Fruit fly (Drosophila melanogaster): ENCODE data around the gene eag.

Gene eag

dm6 chrX:14952097-14952844 lies 3.0 kb upstream of the eag start (continued):
- TF ChIP-seq D19A (tag; optimal IDR thresholded peaks at IDR 0.05): peak; percentile 30
- TF ChIP-seq CoRest (tag; optimal IDR thresholded peaks at IDR 0.05): peak; percentile 49
- no peak for TF ChIP-seq sna (GFP tag; IDR thresholded peaks at IDR 0.05; ENCODE audit: partially characterized antibody)
- TF ChIP-seq wor (GFP tag; IDR thresholded peaks at IDR 0.05): no peak
- peak; percentile 9 for TF ChIP-seq CG11398 (GFP tag; optimal IDR thresholded peaks at IDR 0.05)
- TF ChIP-seq CG3726 (GFP tag; IDR thresholded peaks at IDR 0.05): peak; percentile 23; the same call in 1 of the 3 replicates
- TF ChIP-seq HmgZ (tag; optimal IDR thresholded peaks at IDR 0.05): no peak
- TF ChIP-seq HLH3B (GFP tag; IDR thresholded peaks at IDR 0.05): 0 out of 2 replicates have a peak, but pooled peaks have one; percentile 29
- peak; percentile 27 for TF ChIP-seq PHDP (tag; optimal IDR thresholded peaks at IDR 0.05)
- no peak for TF ChIP-seq ro (GFP tag; IDR thresholded peaks at IDR 0.05)
- TF ChIP-seq ap (GFP tag; IDR thresholded peaks at IDR 0.05): peak; percentile 24; the same call in 1 of the 2 replicates
- TF ChIP-seq dimm (GFP tag; IDR thresholded peaks at IDR 0.05): no peak
- peak; percentile 33 for TF ChIP-seq sqz (GFP tag; optimal IDR thresholded peaks at IDR 0.05)
- no peak for TF ChIP-seq Lim3 (GFP tag; IDR thresholded peaks at IDR 0.05)
- TF ChIP-seq cato (GFP tag; optimal IDR thresholded peaks at IDR 0.05; ENCODE audit: borderline replicate concordance): peak; percentile 18
- TF ChIP-seq sens (GFP tag): peak; percentile 90
- no peak for TF ChIP-seq slou (GFP tag; optimal IDR thresholded peaks at IDR 0.05)
- no peak for TF ChIP-seq Nf-YC (tag; optimal IDR thresholded peaks at IDR 0.05)
- peak; percentile 14 for TF ChIP-seq CG15269 (tag; optimal IDR thresholded peaks at IDR 0.05)
- no peak; the same call in 1 of the 2 replicates for TF ChIP-seq peb (GFP tag; IDR thresholded peaks at IDR 0.05)
- TF ChIP-seq klu (GFP tag; IDR thresholded peaks at IDR 0.05): 0 out of 2 replicates have a peak, but pooled peaks have one; percentile 7
- TF ChIP-seq CG8290 (GFP tag; optimal IDR thresholded peaks at IDR 0.05): no peak
- peak in 1 of 2 experiments; percentile 41 for TF ChIP-seq CG8290 (tag; optimal IDR thresholded peaks at IDR 0.05)
- TF ChIP-seq CG2712 (tag; optimal IDR thresholded peaks at IDR 0.05): peak; percentile 64
- TF ChIP-seq HLH54F (GFP tag; optimal IDR thresholded peaks at IDR 0.05): no peak
- TF ChIP-seq lbe (GFP tag; optimal IDR thresholded peaks at IDR 0.05): peak; percentile 32
- TF ChIP-seq prd (optimal IDR thresholded peaks at IDR 0.05): no peak
- TF ChIP-seq prd (GFP tag; IDR thresholded peaks at IDR 0.05): peak; percentile 60
- peak; percentile 27 for TF ChIP-seq jumu (GFP tag; optimal IDR thresholded peaks at IDR 0.05)
- TF ChIP-seq rib (GFP tag; IDR thresholded peaks at IDR 0.05): no peak
- TF ChIP-seq B-H2 (GFP tag; optimal IDR thresholded peaks at IDR 0.05): no peak
- TF ChIP-seq oc (tag; optimal IDR thresholded peaks at IDR 0.05): peak; percentile 73
- peak; percentile 10 for TF ChIP-seq CG5245 (GFP tag; optimal IDR thresholded peaks at IDR 0.05)
- TF ChIP-seq CG7963 (GFP tag; IDR thresholded peaks at IDR 0.05; ENCODE audit: partially characterized antibody): no peak
- no peak for TF ChIP-seq caup (GFP tag; optimal IDR thresholded peaks at IDR 0.05; ENCODE audit: severe bottlenecking)
- TF ChIP-seq CG14050 (GFP tag; IDR thresholded peaks at IDR 0.05): no peak
- TF ChIP-seq NC2α (GFP tag; optimal IDR thresholded peaks at IDR 0.05): no peak
- TF ChIP-seq CG15514 (GFP tag; optimal IDR thresholded peaks at IDR 0.05): no peak
- TF ChIP-seq Adf1 (GFP tag; IDR thresholded peaks at IDR 0.05): no peak
- TF ChIP-seq CG7357 (GFP tag; IDR thresholded peaks at IDR 0.05): no peak
- 0 out of 2 replicates have a peak, but pooled peaks have one; percentile 36 for TF ChIP-seq CG10959 (GFP tag; IDR thresholded peaks at IDR 0.05)
- peak; percentile 64 for TF ChIP-seq CG17328 (GFP tag; IDR thresholded peaks at IDR 0.05)
- peak; percentile 12; the same call in 1 of the 2 replicates for TF ChIP-seq onecut (GFP tag; IDR thresholded peaks at IDR 0.05)
- TF ChIP-seq pnt (GFP tag; optimal IDR thresholded peaks at IDR 0.05): peak; percentile 7
- no peak for TF ChIP-seq fru (optimal IDR thresholded peaks at IDR 0.05)
- no peak for TF ChIP-seq hb (GFP tag; IDR thresholded peaks at IDR 0.05; ENCODE audit: partially characterized antibody)
- TF ChIP-seq CG1024 (GFP tag; IDR thresholded peaks at IDR 0.05): 0 out of 2 replicates have a peak, but pooled peaks have one; percentile 10
- no peak for TF ChIP-seq gro (GFP tag; optimal IDR thresholded peaks at IDR 0.05)
- peak; percentile 10 for TF ChIP-seq CG16815 (GFP tag; optimal IDR thresholded peaks at IDR 0.05)
- TF ChIP-seq CG9727 (GFP tag; optimal IDR thresholded peaks at IDR 0.05): peak; percentile 52
- TF ChIP-seq vvl (GFP tag; IDR thresholded peaks at IDR 0.05): peak; percentile 85; the same call in 1 of the 2 replicates
